Fruit fly (Drosophila melanogaster) S2 (cell line): ENCODE results near the gene CG5835.

Experiments
- CG8478 ChIP-seq: fragments of >200 bp; optimal IDR thresholded peaks from 2 replicates; lab custom pipeline; 2018
- CTCF ChIP-seq, 2 experiments: fragments of >200 bp; optimal IDR thresholded peaks; 2 replicates each; lab custom pipeline; 2018

dm6 chr3R:19187717-19188149 is 34.2 kb upstream of the CG5835 start:
- TF ChIP-seq CTCF (optimal IDR thresholded peaks at IDR 0.05; lab: Kevin White, UChicago) (no peak), CG8478 (lab: Kevin White, UChicago) (no peak)
